Fruit fly (Drosophila melanogaster): ENCODE results near the gene Mkp.

The Mkp gene

dm6 chr3L:224004-224951 lies 39.9 kb upstream of the Mkp start (continued):
- peak; percentile 1 for TF ChIP-seq Hand (GFP tag; optimal IDR thresholded peaks at IDR 0.05)
- TF ChIP-seq HLH4C (GFP tag; IDR thresholded peaks at IDR 0.05; ENCODE audit: partially characterized antibody) = peak; percentile 43; the same call in 1 of the 3 replicates
- no peak for TF ChIP-seq CG8944 (GFP tag; optimal IDR thresholded peaks at IDR 0.05)
- TF ChIP-seq CG9215 (GFP tag; IDR thresholded peaks at IDR 0.05) = no peak
- TF ChIP-seq Bgb (GFP tag; IDR thresholded peaks at IDR 0.05; ENCODE audit: partially characterized antibody) = peak; percentile 65
- TF ChIP-seq bigmax (GFP tag; optimal IDR thresholded peaks at IDR 0.05) = peak; percentile 25
- no peak for TF ChIP-seq Asciz (GFP tag; optimal IDR thresholded peaks at IDR 0.05)
- TF ChIP-seq fd102C (GFP tag; optimal IDR thresholded peaks at IDR 0.05) = no peak
- peak; percentile 51; the same call in 1 of the 2 replicates for TF ChIP-seq sim (GFP tag; IDR thresholded peaks at IDR 0.05)
- TF ChIP-seq fru (optimal IDR thresholded peaks at IDR 0.05) = no peak
- TF ChIP-seq amos (GFP tag; IDR thresholded peaks at IDR 0.05; ENCODE audit: partially characterized antibody) = peak; percentile 49; the same call in 1 of the 2 replicates
- peak in 1 of 3 experiments; percentile 10 for TF ChIP-seq Stat92E (GFP tag; optimal IDR thresholded peaks at IDR 0.05)
- no peak for TF ChIP-seq CG7357 (GFP tag; IDR thresholded peaks at IDR 0.05)
- TF ChIP-seq Taf1 (GFP tag; IDR thresholded peaks at IDR 0.05) = 0 out of 2 replicates have a peak, but pooled peaks have one; percentile 19
- TF ChIP-seq CG14710 (tag; optimal IDR thresholded peaks at IDR 0.05) = no peak
- TF ChIP-seq wdn (GFP tag; IDR thresholded peaks at IDR 0.05) = no peak
- peak; percentile 89 for TF ChIP-seq ftz-f1 (GFP tag; optimal IDR thresholded peaks at IDR 0.05)
- TF ChIP-seq cg (GFP tag; optimal IDR thresholded peaks at IDR 0.05) = peak; percentile 89
- no peak for TF ChIP-seq gt (GFP tag; IDR thresholded peaks at IDR 0.05)
- no peak for TF ChIP-seq Spps (tag; optimal IDR thresholded peaks at IDR 0.05)
- peak; percentile 26 for TF ChIP-seq CG1603 (tag; optimal IDR thresholded peaks at IDR 0.05)
- TF ChIP-seq her (GFP tag; optimal IDR thresholded peaks at IDR 0.05) = peak; percentile 60
- peak; percentile 32 for TF ChIP-seq unpg (GFP tag; optimal IDR thresholded peaks at IDR 0.05)
- TF ChIP-seq Awh (GFP tag; IDR thresholded peaks at IDR 0.05) = peak; percentile 32; the same call in 1 of the 2 replicates
- no peak for TF ChIP-seq lov (optimal IDR thresholded peaks at IDR 0.05)
- TF ChIP-seq lov (GFP tag; IDR thresholded peaks at IDR 0.05) = peak; percentile 77; the same call in 1 of the 3 replicates
- no peak for TF ChIP-seq sisA (GFP tag; IDR thresholded peaks at IDR 0.05)
- TF ChIP-seq Trl (optimal IDR thresholded peaks at IDR 0.05) = peak in 1 of 2 experiments; percentile 28
- peak; percentile 22 for TF ChIP-seq Trl (GFP tag; optimal IDR thresholded peaks at IDR 0.05)
- TF ChIP-seq Gsc (GFP tag; IDR thresholded peaks at IDR 0.05) = no peak
- no peak for TF ChIP-seq H15 (GFP tag; IDR thresholded peaks at IDR 0.05)
- peak; percentile 78 for TF ChIP-seq nom (GFP tag; optimal IDR thresholded peaks at IDR 0.05)
- no peak for TF ChIP-seq CG30403 (GFP tag; optimal IDR thresholded peaks at IDR 0.05)
- no peak for TF ChIP-seq bsh (GFP tag; optimal IDR thresholded peaks at IDR 0.05)
- TF ChIP-seq Atf-2 (GFP tag; optimal IDR thresholded peaks at IDR 0.05) = no peak
- TF ChIP-seq CG32532 (GFP tag; IDR thresholded peaks at IDR 0.05) = peak; percentile 32; the same call in 1 of the 2 replicates
- no peak for TF ChIP-seq sens-2 (GFP tag; IDR thresholded peaks at IDR 0.05)
- peak; percentile 55 for TF ChIP-seq ci (GFP tag; IDR thresholded peaks at IDR 0.05)
- TF ChIP-seq grau (tag; optimal IDR thresholded peaks at IDR 0.05) = no peak
- peak; percentile 52 for TF ChIP-seq CG1832 (GFP tag; optimal IDR thresholded peaks at IDR 0.05)
- TF ChIP-seq CG43689 (GFP tag; IDR thresholded peaks at IDR 0.05) = no peak
- TF ChIP-seq slbo (GFP tag; IDR thresholded peaks at IDR 0.05) = peak; percentile 23; the same call in 1 of the 2 replicates
- peak; percentile 30; the same call in 1 of the 2 replicates for TF ChIP-seq CG17328 (GFP tag; IDR thresholded peaks at IDR 0.05)
- no peak for TF ChIP-seq CTCF (GFP tag; optimal IDR thresholded peaks at IDR 0.05)
- TF ChIP-seq pb (GFP tag; optimal IDR thresholded peaks at IDR 0.05) = no peak
- TF ChIP-seq CG6175 (GFP tag; IDR thresholded peaks at IDR 0.05) = peak; percentile 72; the same call in 1 of the 3 replicates
- no peak for TF ChIP-seq gsb-n (tag; optimal IDR thresholded peaks at IDR 0.05)
- TF ChIP-seq btn (GFP tag; optimal IDR thresholded peaks at IDR 0.05) = no peak
- peak; percentile 40 for TF ChIP-seq Deaf1 (tag; optimal IDR thresholded peaks at IDR 0.05)
- no peak for TF ChIP-seq h (optimal IDR thresholded peaks at IDR 0.05)

Measured in whole organism, embryonic.